Fruit fly (Drosophila melanogaster) Kc167 (cell line): ENCODE data around the gene eIF3f1.

Experiments
- Myc ChIP-seq: fragments of >200 bp; optimal IDR thresholded peaks from 2 replicates; lab custom pipeline; 2017; ENCODE audit warnings: missing external identifiers
- h ChIP-seq: fragments of >200 bp; optimal IDR thresholded peaks from 3 replicates; lab custom pipeline; 2018; ENCODE audit warnings: missing external identifiers
- insv ChIP-seq: fragments of >200 bp; optimal IDR thresholded peaks from 3 replicates; lab custom pipeline; 2018; ENCODE audit warnings: missing external identifiers
- psq ChIP-seq: fragments of >200 bp; optimal IDR thresholded peaks from 2 replicates; lab custom pipeline; 2017; ENCODE audit warnings: missing external identifiers

DNA sequence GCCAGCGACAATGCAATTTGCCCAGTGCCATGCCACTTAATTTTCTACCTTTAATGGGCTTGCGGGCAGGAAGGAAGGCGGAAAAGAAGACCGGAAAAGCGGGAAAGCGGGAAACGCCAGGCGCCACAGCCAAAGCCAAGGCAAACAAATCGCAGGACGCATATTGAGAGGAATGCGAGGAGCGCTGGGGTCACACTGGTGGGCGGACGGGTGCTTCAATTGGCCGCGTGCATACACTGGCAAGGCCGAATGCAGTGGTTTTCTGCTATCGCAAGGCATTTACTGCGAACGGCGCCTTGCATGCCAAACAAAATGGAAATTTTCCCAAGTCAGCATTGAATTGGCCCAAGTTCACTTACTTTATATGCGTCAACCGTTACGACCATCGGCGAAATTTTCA lies 14.5 kb upstream of the eIF3f1 start:
- TF ChIP-seq insv: no peak
- no peak for TF ChIP-seq psq
- no peak for TF ChIP-seq Myc (lab: Kevin White, UChicago)
- TF ChIP-seq h: no peak
